Fruit fly (Drosophila melanogaster): ENCODE data around the gene CG32488.
A peak's percentile ranks its signal among the peaks of the same experiment; 100 is the strongest.

Gene CG32488

DNA sequence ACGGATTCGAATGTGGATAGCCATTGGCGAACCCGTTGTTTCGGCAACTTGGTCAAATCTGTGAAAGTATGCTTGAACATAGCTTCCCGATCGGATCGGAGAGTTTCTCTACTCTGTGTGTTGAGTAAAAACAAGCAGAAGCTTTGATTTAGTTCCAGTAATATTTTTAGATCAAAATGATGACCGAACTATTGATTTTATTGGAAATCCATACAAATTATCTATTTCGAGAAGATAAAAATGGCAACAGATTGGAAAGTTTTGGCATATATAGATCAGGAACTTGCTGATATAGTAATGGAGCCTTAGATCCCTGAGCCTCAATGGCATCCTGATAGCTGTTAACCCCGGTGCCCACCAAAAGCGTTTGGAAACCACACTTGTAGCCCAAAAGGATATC is at the start of gene CG32488:
Gene CG32488, minus strand, starts transcription at position 101 of the 400 bp plus-strand sequence.
- TF ChIP-seq Eip93F (GFP tag; optimal IDR thresholded peaks at IDR 0.05) (no peak), CG6792 (GFP tag; optimal IDR thresholded peaks at IDR 0.05) (no peak), CG11902 (GFP tag; optimal IDR thresholded peaks at IDR 0.05) (no peak), CG9139 (GFP tag; optimal IDR thresholded peaks at IDR 0.05) (no peak), Hr39 (GFP tag; optimal IDR thresholded peaks at IDR 0.05) (no peak), CG11762 (GFP tag; optimal IDR thresholded peaks at IDR 0.05; ENCODE audit: insufficient read depth) (no peak), CG6808 (GFP tag; optimal IDR thresholded peaks at IDR 0.05) (no peak)

DNA sequence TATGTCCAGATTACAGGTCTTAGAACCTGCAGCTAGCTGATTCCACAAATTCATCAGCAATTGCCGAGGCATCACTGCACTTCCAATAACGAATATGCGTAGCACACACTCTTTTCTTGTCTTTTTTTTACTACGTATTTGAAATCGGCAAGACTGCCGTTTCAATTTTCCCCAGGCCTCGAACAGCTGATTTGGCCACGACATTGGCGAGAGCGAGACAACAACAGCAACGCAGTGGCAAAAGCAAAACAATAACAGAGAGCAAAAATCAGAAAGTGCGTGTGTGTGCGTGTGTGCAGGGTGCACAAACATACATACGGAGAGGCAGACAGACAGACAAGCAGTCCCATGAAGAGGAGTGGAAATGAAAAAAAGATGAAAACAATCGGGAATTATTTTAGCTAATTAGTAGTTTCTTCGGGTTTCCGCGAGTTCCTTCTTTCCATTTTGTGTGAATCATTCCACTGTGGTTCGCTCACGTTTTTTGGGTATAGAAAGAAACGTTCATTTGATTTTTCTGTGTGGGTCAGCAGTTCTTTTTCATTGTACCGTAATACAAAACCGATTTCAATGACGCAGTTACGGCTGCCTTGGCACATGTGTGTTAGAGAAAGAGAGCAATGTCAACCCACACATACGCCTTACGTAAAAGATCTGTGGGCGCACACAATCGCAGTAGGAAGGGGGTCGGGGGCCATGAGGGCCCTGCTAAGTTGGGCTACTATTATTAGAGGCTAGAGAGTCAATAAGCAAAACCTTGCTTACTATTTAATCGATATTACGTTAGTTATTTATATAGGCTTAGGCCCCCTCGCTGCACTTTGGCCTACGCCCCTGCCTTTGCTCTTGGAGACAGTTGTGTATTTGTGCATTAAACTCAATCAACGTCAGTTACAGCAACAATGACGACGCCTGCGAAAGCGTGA is 44.4 kb upstream of the CG32488 start:
- peak; percentile 100 for TF ChIP-seq Sox14 (GFP tag; optimal IDR thresholded peaks at IDR 0.05)
- TF ChIP-seq dac (GFP tag; optimal IDR thresholded peaks at IDR 0.05), result peak; percentile 99
- peak; percentile 99 for TF ChIP-seq fd59A (GFP tag; optimal IDR thresholded peaks at IDR 0.05)
- TF ChIP-seq topi (GFP tag; optimal IDR thresholded peaks at IDR 0.05), result peak; percentile 100
- TF ChIP-seq CG9139 (GFP tag; optimal IDR thresholded peaks at IDR 0.05), result peak; percentile 95
- TF ChIP-seq CG10631 (GFP tag; optimal IDR thresholded peaks at IDR 0.05), result peak; percentile 100
- TF ChIP-seq Met (GFP tag; optimal IDR thresholded peaks at IDR 0.05), result peak; percentile 100
- peak; percentile 100 for TF ChIP-seq Gug (GFP tag; IDR thresholded peaks at IDR 0.05)
- TF ChIP-seq CG1621 (tag; optimal IDR thresholded peaks at IDR 0.05), result peak; percentile 99
- peak; percentile 99 for TF ChIP-seq salr (GFP tag; optimal IDR thresholded peaks at IDR 0.05)
- peak; percentile 100 for TF ChIP-seq lz (GFP tag; optimal IDR thresholded peaks at IDR 0.05)
- peak; percentile 100 for TF ChIP-seq Eip75B (GFP tag; optimal IDR thresholded peaks at IDR 0.05)
- peak; percentile 100 for TF ChIP-seq pdm3 (GFP tag; optimal IDR thresholded peaks at IDR 0.05)
- peak; percentile 100 for TF ChIP-seq CG11902 (GFP tag; optimal IDR thresholded peaks at IDR 0.05)
- TF ChIP-seq CG3032 (tag; optimal IDR thresholded peaks at IDR 0.05), result peak; percentile 99
- peak; percentile 98 for TF ChIP-seq CG6854 (GFP tag; optimal IDR thresholded peaks at IDR 0.05)
- TF ChIP-seq Hr38 (GFP tag; optimal IDR thresholded peaks at IDR 0.05), result peak; percentile 99
- peak; percentile 97 for TF ChIP-seq Blimp-1 (GFP tag; optimal IDR thresholded peaks at IDR 0.05)
- TF ChIP-seq eg (GFP tag; IDR thresholded peaks at IDR 0.05), result peak; percentile 100
- TF ChIP-seq CG32006 (GFP tag; optimal IDR thresholded peaks at IDR 0.05), result peak; percentile 100
- peak; percentile 100 for TF ChIP-seq esn (GFP tag; optimal IDR thresholded peaks at IDR 0.05)
- TF ChIP-seq CG10669 (GFP tag; optimal IDR thresholded peaks at IDR 0.05), result peak; percentile 99
- TF ChIP-seq CG6808 (GFP tag; optimal IDR thresholded peaks at IDR 0.05), result peak; percentile 97
- TF ChIP-seq CG16779 (tag; optimal IDR thresholded peaks at IDR 0.05), result peak; percentile 98
- peak; percentile 99 for TF ChIP-seq Lpt (GFP tag; optimal IDR thresholded peaks at IDR 0.05)
- TF ChIP-seq CG15336 (GFP tag; IDR thresholded peaks at IDR 0.05), result peak; percentile 100
- peak; percentile 100 for TF ChIP-seq Smox (GFP tag; optimal IDR thresholded peaks at IDR 0.05)
- TF ChIP-seq ss (GFP tag; optimal IDR thresholded peaks at IDR 0.05), result peak; percentile 94 to 97
- TF ChIP-seq fkh (GFP tag; optimal IDR thresholded peaks at IDR 0.05), result peak; percentile 96
- TF ChIP-seq CG8632 (GFP tag; optimal IDR thresholded peaks at IDR 0.05), result peak; percentile 100
- peak; percentile 100 for TF ChIP-seq CG6792 (GFP tag; optimal IDR thresholded peaks at IDR 0.05)
- TF ChIP-seq acj6 (GFP tag; optimal IDR thresholded peaks at IDR 0.05), result peak; percentile 100
- peak; percentile 100 for TF ChIP-seq CG11294 (GFP tag; IDR thresholded peaks at IDR 0.05)
- TF ChIP-seq dsx (GFP tag; optimal IDR thresholded peaks at IDR 0.05; ENCODE audit: poor library complexity, severe bottlenecking), result peak; percentile 96
- peak; percentile 98 for TF ChIP-seq fd85E (GFP tag; optimal IDR thresholded peaks at IDR 0.05)
- TF ChIP-seq Eip93F (GFP tag; optimal IDR thresholded peaks at IDR 0.05), result peak; percentile 99
- TF ChIP-seq Ets21C (GFP tag; optimal IDR thresholded peaks at IDR 0.05), result peak; percentile 100
- peak; percentile 99 for TF ChIP-seq achi (GFP tag; optimal IDR thresholded peaks at IDR 0.05)
- peak; percentile 100 for TF ChIP-seq CG7368 (GFP tag; optimal IDR thresholded peaks at IDR 0.05)
- TF ChIP-seq CG31627 (GFP tag; optimal IDR thresholded peaks at IDR 0.05), result peak; percentile 100
- peak; percentile 100 for TF ChIP-seq net (GFP tag; optimal IDR thresholded peaks at IDR 0.05)
- TF ChIP-seq CG6276 (GFP tag; optimal IDR thresholded peaks at IDR 0.05), result peak; percentile 99
- peak; percentile 99 for TF ChIP-seq Ets96B (tag; optimal IDR thresholded peaks at IDR 0.05)
- TF ChIP-seq cyc (GFP tag; optimal IDR thresholded peaks at IDR 0.05), result peak; percentile 100
